Worm (Caenorhabditis elegans) whole organism, L2 larva: ENCODE results near the gene btb-11.
"Not testable (repeated sequence)": the region's sequence is repeated elsewhere in the genome, so short reads cannot be mapped to it uniquely, and the experiment has no call there.

ENCODE experiments used
- R02D3.7 ChIP-seq: fragments of 150-350 bp; optimal IDR thresholded peaks from 2 replicates; lab custom pipeline; 2014; ENCODE audit warnings: missing biosample characterization, missing genetic modification characterization
- Y55F3AM.14 ChIP-seq: fragments of 200-800 bp; sonication (Bioruptor generic); optimal IDR thresholded peaks from 2 replicates; lab custom pipeline; 2018; ENCODE audit warnings: mild to moderate bottlenecking, missing genetic modification characterization, missing compliant biosample characterization
- alr-1 ChIP-seq: fragments of 150-350 bp; optimal IDR thresholded peaks from 2 replicates; lab custom pipeline; 2014; ENCODE audit warnings: missing biosample characterization, missing genetic modification characterization
- ama-1 ChIP-seq: fragments of 150-350 bp; optimal IDR thresholded peaks from 2 replicates; lab custom pipeline; 2018; ENCODE audit warnings: inconsistent platforms
- ceh-16 ChIP-seq: fragments of 150-350 bp; optimal IDR thresholded peaks from 2 replicates; lab custom pipeline; 2014; ENCODE audit warnings: missing biosample characterization, missing genetic modification characterization
- ceh-82 ChIP-seq: fragments of 150-350 bp; optimal IDR thresholded peaks from 2 replicates; lab custom pipeline; 2014; ENCODE audit warnings: missing biosample characterization, missing genetic modification characterization
- egl-27 ChIP-seq: sonication (generic microtip); optimal IDR thresholded peaks from 3 replicates; lab custom pipeline; 2017; ENCODE audit warnings: missing biosample characterization, missing genetic modification reagents, missing genetic modification characterization
- elt-3 ChIP-seq: sonication (generic microtip); optimal IDR thresholded peaks from 2 replicates; lab custom pipeline; 2017; ENCODE audit warnings: missing biosample characterization, missing genetic modification characterization
- fos-1 ChIP-seq: fragments of 150-350 bp; optimal IDR thresholded peaks from 2 replicates; lab custom pipeline; 2014; ENCODE audit warnings: missing biosample characterization, missing genetic modification characterization
- gmeb-1 ChIP-seq: fragments of 150-350 bp; optimal IDR thresholded peaks from 2 replicates; lab custom pipeline; 2014; ENCODE audit warnings: missing biosample characterization, missing genetic modification characterization
- lin-13 ChIP-seq: fragments of 150-350 bp; optimal IDR thresholded peaks from 2 replicates; lab custom pipeline; 2014; ENCODE audit warnings: missing biosample characterization, missing genetic modification reagents, missing genetic modification characterization
- lin-39 ChIP-seq: fragments of 150-350 bp; optimal IDR thresholded peaks from 2 replicates; lab custom pipeline; 2014; ENCODE audit warnings: missing biosample characterization, missing genetic modification reagents, missing genetic modification characterization
- mdl-1 ChIP-seq, 2 experiments: fragments of 150-350 bp in 1 of 2; sonication (generic microtip) in 1 of 2; optimal IDR thresholded peaks; 2 replicates each; lab custom pipeline; 2017; ENCODE audit warnings: missing biosample characterization in 2 of 2, missing genetic modification characterization in 2 of 2
- nhr-10 ChIP-seq: sonication (generic microtip); optimal IDR thresholded peaks from 2 replicates; lab custom pipeline; 2017; ENCODE audit warnings: missing biosample characterization, missing genetic modification characterization
- nhr-11 ChIP-seq: fragments of 150-350 bp; optimal IDR thresholded peaks from 2 replicates; lab custom pipeline; 2014; ENCODE audit warnings: missing biosample characterization, missing genetic modification characterization
- nhr-12 ChIP-seq: fragments of 150-350 bp; optimal IDR thresholded peaks from 2 replicates; lab custom pipeline; 2014; ENCODE audit warnings: missing biosample characterization, missing genetic modification characterization
- nhr-129 ChIP-seq: fragments of 150-350 bp; optimal IDR thresholded peaks from 2 replicates; lab custom pipeline; 2014; ENCODE audit warnings: missing biosample characterization, missing genetic modification characterization
- nhr-21 ChIP-seq: fragments of 150-350 bp; optimal IDR thresholded peaks from 2 replicates; lab custom pipeline; 2014; ENCODE audit warnings: missing biosample characterization, missing genetic modification characterization
- nhr-237 ChIP-seq: fragments of 150-350 bp; optimal IDR thresholded peaks from 2 replicates; lab custom pipeline; 2014; ENCODE audit warnings: missing biosample characterization, missing genetic modification characterization
- nhr-25 ChIP-seq: fragments of 150-350 bp; sonication (generic microtip); optimal IDR thresholded peaks from 3 replicates; lab custom pipeline; 2014; ENCODE audit warnings: missing biosample characterization, missing genetic modification characterization
- nhr-6 ChIP-seq: fragments of 150-350 bp; optimal IDR thresholded peaks from 2 replicates; lab custom pipeline; 2014; ENCODE audit warnings: missing biosample characterization, missing genetic modification characterization
- peb-1 ChIP-seq: fragments of 150-350 bp; optimal IDR thresholded peaks from 2 replicates; lab custom pipeline; 2014; ENCODE audit warnings: missing biosample characterization, missing genetic modification characterization
- sem-4 ChIP-seq: fragments of 150-350 bp; optimal IDR thresholded peaks from 2 replicates; lab custom pipeline; 2014; ENCODE audit warnings: missing biosample characterization, missing genetic modification reagents, missing genetic modification characterization
- sma-3 ChIP-seq: sonication (generic microtip); optimal IDR thresholded peaks from 2 replicates; lab custom pipeline; 2016; ENCODE audit warnings: missing genetic modification reagents, missing genetic modification characterization, missing compliant biosample characterization
- sma-9 ChIP-seq, 2 experiments: fragments of 150-350 bp in 1 of 2; sonication (generic microtip) in 1 of 2; optimal IDR thresholded peaks; 2 replicates each; lab custom pipeline; 2014 to 2016; ENCODE audit warnings: missing genetic modification characterization in 2 of 2, mild to moderate bottlenecking in 1 of 2, missing biosample characterization in 1 of 2, missing compliant biosample characterization in 1 of 2, missing genetic modification reagents in 1 of 2, moderate library complexity in 1 of 2
- snpc-4 ChIP-seq: fragments of 150-350 bp; optimal IDR thresholded peaks from 2 replicates; lab custom pipeline; 2014; ENCODE audit warnings: missing biosample characterization, missing genetic modification characterization
- unc-39 ChIP-seq: fragments of 150-350 bp; optimal IDR thresholded peaks from 2 replicates; lab custom pipeline; 2014; ENCODE audit warnings: missing biosample characterization, missing genetic modification characterization
- unc-55 ChIP-seq: fragments of 150-350 bp; sonication (generic microtip); optimal IDR thresholded peaks from 3 replicates; lab custom pipeline; 2014; ENCODE audit warnings: missing biosample characterization, missing genetic modification reagents, missing genetic modification characterization
- unc-62 ChIP-seq: fragments of 150-350 bp; optimal IDR thresholded peaks from 2 replicates; lab custom pipeline; 2014; ENCODE audit warnings: missing biosample characterization, missing genetic modification reagents, missing genetic modification characterization
- zag-1 ChIP-seq: fragments of 150-350 bp; optimal IDR thresholded peaks from 2 replicates; lab custom pipeline; 2014; ENCODE audit warnings: missing biosample characterization, missing genetic modification characterization
- ztf-11 ChIP-seq: sonication (generic microtip); optimal IDR thresholded peaks from 2 replicates; lab custom pipeline; 2017; ENCODE audit warnings: missing biosample characterization, missing genetic modification characterization

btb-11 gene

ce11 chrII:1026670-1027069 lies 2.1 kb upstream of the btb-11 start, which contains the start of gene M01D1.12:
TSS of gene M01D1.12 (plus strand) at chrII:1026970.
- TF ChIP-seq unc-62 (GFP tag; lab: Kevin White, UChicago) (no peak), mdl-1 (tag; optimal IDR thresholded peaks at IDR 0.05; lab: Kevin White, UChicago) (no peak), snpc-4 (no peak), ama-1 (lab: Kevin White, UChicago) (no peak), zag-1 (tag; lab: Kevin White, UChicago) (no peak), lin-13 (GFP tag; lab: Kevin White, UChicago) (no peak)
- TF ChIP-seq, all 48 proteins: peak for 0

DNA sequence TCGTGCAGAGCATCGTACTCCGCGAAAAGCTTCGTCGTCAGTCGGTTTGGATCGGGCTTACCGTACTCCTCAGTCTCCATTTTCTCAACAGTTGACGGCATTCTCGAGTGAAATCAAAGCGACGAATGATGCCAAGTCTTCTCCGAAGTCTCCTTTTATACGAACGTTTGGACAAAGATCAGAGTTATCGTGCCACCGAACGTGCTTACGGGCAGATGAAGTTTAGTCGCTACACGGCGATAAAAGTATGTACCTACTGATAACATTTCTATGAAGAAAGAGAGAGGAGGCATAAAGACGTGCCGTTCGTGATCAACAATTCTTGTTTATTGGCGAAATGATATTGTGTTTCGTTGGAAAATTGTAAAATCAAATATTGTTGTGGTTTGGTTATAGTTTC lies 18.2 kb downstream of the btb-11 start, which contains the start of gene F45D11.14:
F45D11.14 (minus strand) TSS at position 101 of the 400 bp plus-strand sequence.
- not testable (repeated sequence) for TF ChIP-seq sma-3; unc-62 (GFP tag; lab: Kevin White, UChicago); ceh-82 (tag; lab: Kevin White, UChicago)

ce11 chrII:1001351-1001750 lies 23.2 kb downstream of the btb-11 start, which contains the start of the genes fbxb-30 and F45D11.5:
TSS of gene fbxb-30 (minus strand) at chrII:1001451.
TSS of gene F45D11.5 (plus strand) at chrII:1001702.
- TF ChIP-seq unc-39 (tag; lab: Kevin White, UChicago) (no peak), peb-1 (no peak), lin-39 (tag; lab: Kevin White, UChicago) (no peak), sma-9 (GFP tag; optimal IDR thresholded peaks at IDR 0.05; lab: Kevin White, UChicago) (no peak), sma-9 (tag; optimal IDR thresholded peaks at IDR 0.05; lab: Kevin White, UChicago) (no peak), Y55F3AM.14 (GFP tag; lab: Kevin White, UChicago) (no peak), ceh-82 (tag; lab: Kevin White, UChicago) (no peak), fos-1 (tag; lab: Kevin White, UChicago) (no peak), unc-55 (GFP tag; lab: Kevin White, UChicago) (no peak), R02D3.7 (tag; lab: Kevin White, UChicago) (no peak), nhr-10 (tag; lab: Kevin White, UChicago) (no peak), egl-27 (tag; lab: Kevin White, UChicago) (no peak), zag-1 (tag; lab: Kevin White, UChicago) (no peak), elt-3 (tag; lab: Kevin White, UChicago) (no peak), ceh-16 (tag; lab: Kevin White, UChicago) (no peak), nhr-129 (tag; lab: Kevin White, UChicago) (no peak), alr-1 (no peak), nhr-6 (tag; lab: Kevin White, UChicago) (no peak), gmeb-1 (tag; lab: Kevin White, UChicago) (no peak)

DNA sequence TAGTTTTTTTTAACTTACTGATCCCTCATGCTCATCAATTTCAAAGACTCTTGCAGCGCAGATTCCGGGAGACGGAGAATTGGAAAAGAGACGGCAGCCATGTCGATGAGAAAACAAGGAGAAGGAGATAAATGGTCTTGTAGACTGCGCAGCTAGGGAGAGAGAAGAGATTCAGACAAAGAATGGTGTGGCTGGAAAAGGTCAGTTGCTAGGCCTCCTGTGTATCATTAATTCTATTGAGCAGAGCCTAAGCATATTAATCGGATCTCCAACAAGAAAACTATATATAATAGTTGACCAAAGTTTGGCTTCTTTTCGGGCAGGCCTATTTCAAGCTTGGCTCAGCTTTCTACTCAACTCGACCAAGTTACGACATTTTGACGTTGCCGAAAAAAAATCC lies 25.1 kb downstream of the btb-11 start, which contains the start of gene fbxb-29:
fbxb-29 (minus strand) TSS at position 101 of the 400 bp plus-strand sequence.
- TF ChIP-seq sma-9 (GFP tag; optimal IDR thresholded peaks at IDR 0.05; lab: Kevin White, UChicago) = no peak
- TF ChIP-seq sma-9 (tag; optimal IDR thresholded peaks at IDR 0.05; lab: Kevin White, UChicago) = no peak
- TF ChIP-seq nhr-12 (tag; lab: Kevin White, UChicago) = no peak
- no peak for TF ChIP-seq ztf-11 (tag; lab: Kevin White, UChicago)
- TF ChIP-seq R02D3.7 (tag; lab: Kevin White, UChicago) = no peak
- TF ChIP-seq nhr-25 (tag; lab: Kevin White, UChicago) = no peak
- no peak for TF ChIP-seq nhr-11 (tag; lab: Kevin White, UChicago)
- TF ChIP-seq nhr-237 (tag; lab: Kevin White, UChicago) = no peak
- TF ChIP-seq sem-4 = no peak
- no peak for TF ChIP-seq nhr-129 (tag; lab: Kevin White, UChicago)

DNA sequence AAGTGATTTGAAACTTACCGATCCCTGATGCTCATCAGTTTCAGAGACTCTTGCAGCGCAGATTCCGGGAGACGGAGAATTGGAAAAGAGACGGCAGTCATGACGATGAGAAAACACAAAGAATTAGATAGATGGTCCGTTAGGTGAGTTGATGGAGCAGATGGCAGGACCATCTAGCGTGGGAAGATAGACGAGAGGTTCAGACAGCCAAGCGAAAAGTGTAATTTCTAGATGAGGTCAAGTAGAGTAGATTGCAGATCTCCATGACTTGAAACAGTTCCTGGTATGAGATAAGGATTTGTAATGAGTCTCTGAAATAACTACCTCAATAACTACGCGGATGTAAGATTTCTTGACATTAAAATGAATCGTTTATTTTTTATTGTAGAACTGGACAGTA lies 28.5 kb downstream of the btb-11 start, which contains the start of gene F45D11.11:
F45D11.11 (minus strand) TSS at position 101 of the 400 bp plus-strand sequence.
- TF ChIP-seq ceh-82 (tag; lab: Kevin White, UChicago); nhr-21; unc-55 (GFP tag; lab: Kevin White, UChicago): not testable (repeated sequence)

ce11 chrII:994231-994630 lies 30.4 kb downstream of the btb-11 start, which contains the start of gene F45D11.7:
TSS of gene F45D11.7 (plus strand) at chrII:994531.
- TF ChIP-seq lin-39, nhr-129, ceh-16 (tag; lab: Kevin White, UChicago): not testable (repeated sequence)
